Fruit fly (Drosophila melanogaster) whole organism, wandering third instar larva: Measurements from ENCODE around the gene CG1233.

Source experiments
- CG32264 ChIP-seq: fragments of 200-800 bp; sonication (Bioruptor generic); optimal IDR thresholded peaks from 2 replicates; lab custom pipeline; 2016; ENCODE audit warnings: missing biosample characterization, missing genetic modification characterization
- Dfd ChIP-seq: fragments of >200 bp; optimal IDR thresholded peaks from 2 replicates; lab custom pipeline; 2017; ENCODE audit warnings: missing biosample characterization, missing genetic modification characterization
- Dif ChIP-seq: fragments of 200-275, 200-300 bp; sonication (Bioruptor generic); optimal IDR thresholded peaks from 2 replicates; lab custom pipeline; 2018; ENCODE audit warnings: missing biosample characterization, missing genetic modification characterization; ENCODE audit not compliant: partially characterized antibody
- Hr78 ChIP-seq: fragments of >200 bp; optimal IDR thresholded peaks from 2 replicates; lab custom pipeline; 2017; ENCODE audit warnings: missing biosample characterization, missing genetic modification characterization
- Mio ChIP-seq: sonication (Bioruptor generic); optimal IDR thresholded peaks from 2 replicates; lab custom pipeline; 2016; ENCODE audit warnings: missing biosample characterization, missing genetic modification characterization
- N ChIP-seq: fragments of >200 bp; optimal IDR thresholded peaks from 2 replicates; lab custom pipeline; 2018; ENCODE audit warnings: missing biosample characterization, missing external identifiers, missing genetic modification characterization
- br ChIP-seq: fragments of 200-800 bp; sonication (Bioruptor generic); optimal IDR thresholded peaks from 2 replicates; lab custom pipeline; 2016; ENCODE audit warnings: missing biosample characterization, missing genetic modification characterization
- dl ChIP-seq, 2 experiments: fragments of 175-275, 200-275 bp in 1 of 2; fragments of 200-275 bp in 1 of 2; sonication (Bioruptor generic); optimal IDR thresholded peaks; lab custom pipeline; 2018; ENCODE audit warnings: mild to moderate bottlenecking in 2 of 2, missing biosample characterization in 2 of 2, missing genetic modification characterization in 2 of 2, moderate library complexity in 2 of 2; ENCODE audit not compliant: partially characterized antibody in 2 of 2, insufficient read depth in 1 of 2
- dsf ChIP-seq: sonication (Bioruptor generic); optimal IDR thresholded peaks from 2 replicates; lab custom pipeline; 2016; ENCODE audit warnings: missing biosample characterization, missing genetic modification characterization, borderline replicate concordance
- fru ChIP-seq: fragments of 200-800 bp; sonication (Bioruptor generic); optimal IDR thresholded peaks from 3 replicates; lab custom pipeline; 2016; ENCODE audit warnings: missing biosample characterization, mild to moderate bottlenecking, missing genetic modification characterization
- h ChIP-seq: fragments of 200-800 bp; sonication (Bioruptor generic); optimal IDR thresholded peaks from 3 replicates; lab custom pipeline; 2016; ENCODE audit warnings: missing biosample characterization, mild to moderate bottlenecking, missing genetic modification characterization
- jim ChIP-seq: fragments of 175-275, 200-325 bp; sonication (Bioruptor generic); optimal IDR thresholded peaks from 2 replicates; lab custom pipeline; 2016; ENCODE audit warnings: missing biosample characterization, mild to moderate bottlenecking, missing genetic modification characterization
- rgr ChIP-seq: fragments of 200-800 bp; sonication (Bioruptor generic); optimal IDR thresholded peaks from 3 replicates; lab custom pipeline; 2016; ENCODE audit warnings: missing biosample characterization, mild to moderate bottlenecking, missing genetic modification characterization
- sage ChIP-seq: fragments of 200-800 bp; sonication (Bioruptor generic); optimal IDR thresholded peaks from 2 replicates; lab custom pipeline; 2016; ENCODE audit warnings: missing biosample characterization, mild to moderate bottlenecking, missing genetic modification characterization

dm6 chr3L:316784-317183 lies 44.5 kb upstream of the CG1233 start, which contains the start of gene ddbt:
- no peak for TF ChIP-seq h
- TF ChIP-seq N = no peak
- TF ChIP-seq dl (GFP tag; optimal IDR thresholded peaks at IDR 0.05; lab: Kevin White, UChicago; ENCODE audit: insufficient read depth in 1 of 2, partially characterized antibody in 2 of 2) = no peak
- no peak for TF ChIP-seq jim (GFP tag; lab: Kevin White, UChicago)
- TF ChIP-seq dsf (GFP tag; lab: Kevin White, UChicago) = no peak
- TF ChIP-seq Hr78 = no peak
- TF ChIP-seq rgr (GFP tag; lab: Kevin White, UChicago) = no peak
- no peak for TF ChIP-seq CG32264
- TF ChIP-seq Mio (GFP tag; lab: Kevin White, UChicago) = no peak
- no peak for TF ChIP-seq Dif (GFP tag; lab: Kevin White, UChicago)
- TF ChIP-seq Dfd (GFP tag; lab: Kevin White, UChicago) = no peak
- TF ChIP-seq sage (GFP tag; lab: Kevin White, UChicago) = no peak
- no peak for TF ChIP-seq br (GFP tag; lab: Kevin White, UChicago)
- no peak for TF ChIP-seq fru (GFP tag; lab: Kevin White, UChicago)
